Fruit fly (Drosophila melanogaster): Measurements from ENCODE around the gene CG42354.

CG42354 gene

DNA sequence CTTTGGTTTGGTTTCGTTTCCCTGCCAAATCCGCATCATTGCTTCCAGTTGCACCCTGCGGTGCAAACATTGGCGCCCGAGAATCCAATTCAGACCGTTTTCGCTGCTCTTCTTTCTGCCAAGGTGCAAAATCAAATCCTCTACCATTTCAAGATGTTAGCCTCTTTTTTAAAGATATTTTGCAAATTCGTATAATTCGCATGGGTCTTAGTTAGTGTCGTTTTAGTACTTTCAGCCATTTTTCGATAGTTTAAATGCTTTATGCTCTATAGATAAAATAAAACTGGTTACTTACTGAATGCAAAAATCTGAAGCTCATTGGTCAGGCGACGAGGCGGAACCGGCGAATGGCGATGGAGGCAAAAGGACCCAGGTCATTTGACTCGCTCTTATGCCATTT lies 6.9 kb upstream of the CG42354 start:
- TF ChIP-seq net (GFP tag; optimal IDR thresholded peaks at IDR 0.05) (no peak), Gug (GFP tag; IDR thresholded peaks at IDR 0.05) (no peak), fd59A (GFP tag; optimal IDR thresholded peaks at IDR 0.05) (no peak), cyc (GFP tag; optimal IDR thresholded peaks at IDR 0.05) (peak; percentile 15), CG3919 (GFP tag; optimal IDR thresholded peaks at IDR 0.05) (no peak), CG3032 (tag; optimal IDR thresholded peaks at IDR 0.05) (no peak), dac (GFP tag; optimal IDR thresholded peaks at IDR 0.05) (no peak), Met (GFP tag; optimal IDR thresholded peaks at IDR 0.05) (peak; percentile 49), Eip78C (GFP tag) (peak; percentile 73), topi (GFP tag; optimal IDR thresholded peaks at IDR 0.05) (peak; percentile 26), eg (GFP tag; IDR thresholded peaks at IDR 0.05) (no peak), Ets21C (GFP tag; optimal IDR thresholded peaks at IDR 0.05) (no peak), ss (GFP tag; optimal IDR thresholded peaks at IDR 0.05) (no peak), Blimp-1 (GFP tag; optimal IDR thresholded peaks at IDR 0.05) (no peak), CG32006 (GFP tag; optimal IDR thresholded peaks at IDR 0.05) (no peak), CG15336 (GFP tag; IDR thresholded peaks at IDR 0.05) (no peak), Sox15 (GFP tag; optimal IDR thresholded peaks at IDR 0.05) (no peak), CG7368 (GFP tag; optimal IDR thresholded peaks at IDR 0.05) (no peak), svp (GFP tag) (peak; percentile 73), CG8319 (GFP tag; optimal IDR thresholded peaks at IDR 0.05) (no peak), CG4318 (GFP tag; optimal IDR thresholded peaks at IDR 0.05) (no peak), achi (GFP tag; optimal IDR thresholded peaks at IDR 0.05) (no peak), Sox102F (GFP tag; optimal IDR thresholded peaks at IDR 0.05) (peak; percentile 24), OdsH (GFP tag; optimal IDR thresholded peaks at IDR 0.05) (no peak), fkh (GFP tag; optimal IDR thresholded peaks at IDR 0.05) (no peak), Eip75B (GFP tag; optimal IDR thresholded peaks at IDR 0.05) (no peak), vri (GFP tag; optimal IDR thresholded peaks at IDR 0.05) (no peak), lz (GFP tag; optimal IDR thresholded peaks at IDR 0.05) (peak; percentile 19), Ets96B (tag; optimal IDR thresholded peaks at IDR 0.05) (no peak), Smox (GFP tag; optimal IDR thresholded peaks at IDR 0.05) (peak; percentile 26), CG11294 (GFP tag; IDR thresholded peaks at IDR 0.05) (no peak), pdm3 (GFP tag; optimal IDR thresholded peaks at IDR 0.05) (no peak), CG34406 (GFP tag; optimal IDR thresholded peaks at IDR 0.05) (no peak), CG6808 (GFP tag; optimal IDR thresholded peaks at IDR 0.05) (no peak), acj6 (GFP tag; optimal IDR thresholded peaks at IDR 0.05) (no peak), esn (GFP tag; optimal IDR thresholded peaks at IDR 0.05) (peak; percentile 32), Eip93F (GFP tag; optimal IDR thresholded peaks at IDR 0.05) (no peak), CG11762 (GFP tag; optimal IDR thresholded peaks at IDR 0.05; ENCODE audit: insufficient read depth) (no peak), CG8632 (GFP tag; optimal IDR thresholded peaks at IDR 0.05) (no peak), CG6163 (GFP tag; IDR thresholded peaks at IDR 0.05) (no peak), dsx (GFP tag; optimal IDR thresholded peaks at IDR 0.05; ENCODE audit: poor library complexity, severe bottlenecking) (no peak), Sox14 (GFP tag; optimal IDR thresholded peaks at IDR 0.05) (no peak), CG10669 (GFP tag; optimal IDR thresholded peaks at IDR 0.05) (no peak), Hr39 (GFP tag; optimal IDR thresholded peaks at IDR 0.05) (peak; percentile 33), CG10631 (GFP tag; optimal IDR thresholded peaks at IDR 0.05) (no peak), Hr38 (GFP tag; optimal IDR thresholded peaks at IDR 0.05) (no peak), CG31627 (GFP tag; optimal IDR thresholded peaks at IDR 0.05) (peak; percentile 7), CG1621 (tag; optimal IDR thresholded peaks at IDR 0.05) (no peak)

Data from whole organism, prepupa.